Fruit fly (Drosophila melanogaster): Measurements from ENCODE around the gene Poxm.

Poxm gene

dm6 chr3R:8308515-8308959, 25.1 kb downstream of the Poxm start, which contains the start of gene tex (continued):
- TF ChIP-seq CG31441 (GFP tag; IDR thresholded peaks at IDR 0.05): peak; percentile 49; the same call in 1 of the 2 replicates
- TF ChIP-seq chif (GFP tag; optimal IDR thresholded peaks at IDR 0.05): peak in 1 of 2 experiments; percentile 14
- peak; percentile 57 for TF ChIP-seq wek (GFP tag; optimal IDR thresholded peaks at IDR 0.05)
- no peak for TF ChIP-seq lbe (GFP tag; optimal IDR thresholded peaks at IDR 0.05)
- TF ChIP-seq scrt (GFP tag; optimal IDR thresholded peaks at IDR 0.05): no peak
- TF ChIP-seq pum (GFP tag; optimal IDR thresholded peaks at IDR 0.05): no peak
- TF ChIP-seq fd96Cb (tag; optimal IDR thresholded peaks at IDR 0.05): peak; percentile 3
- no peak for TF ChIP-seq ap (GFP tag; IDR thresholded peaks at IDR 0.05)
- no peak for TF ChIP-seq luna (GFP tag; optimal IDR thresholded peaks at IDR 0.05)
- TF ChIP-seq MESR4 (GFP tag; optimal IDR thresholded peaks at IDR 0.05): peak; percentile 12
- no peak for TF ChIP-seq CG1792 (GFP tag; optimal IDR thresholded peaks at IDR 0.05)
- TF ChIP-seq Stat92E (GFP tag; optimal IDR thresholded peaks at IDR 0.05): peak in 1 of 3 experiments; percentile 5
- peak; percentile 55 for TF ChIP-seq CG1529 (GFP tag; optimal IDR thresholded peaks at IDR 0.05)
- TF ChIP-seq CG11695 (GFP tag; IDR thresholded peaks at IDR 0.05): no peak
- no peak for TF ChIP-seq Lim3 (GFP tag; IDR thresholded peaks at IDR 0.05)
- TF ChIP-seq slou (GFP tag; optimal IDR thresholded peaks at IDR 0.05): no peak
- no peak for TF ChIP-seq chm (GFP tag; IDR thresholded peaks at IDR 0.05)
- TF ChIP-seq crc (GFP tag; optimal IDR thresholded peaks at IDR 0.05): no peak
- no peak for TF ChIP-seq Ptx1 (GFP tag; IDR thresholded peaks at IDR 0.05)
- no peak for TF ChIP-seq CG10147 (GFP tag; optimal IDR thresholded peaks at IDR 0.05)
- TF ChIP-seq lov (optimal IDR thresholded peaks at IDR 0.05): no peak
- no peak for TF ChIP-seq lov (GFP tag; IDR thresholded peaks at IDR 0.05)
- TF ChIP-seq Ets97D (GFP tag; optimal IDR thresholded peaks at IDR 0.05): peak; percentile 41
- TF ChIP-seq CG7839 (tag; optimal IDR thresholded peaks at IDR 0.05): no peak
- TF ChIP-seq inv (GFP tag; IDR thresholded peaks at IDR 0.05; ENCODE audit: partially characterized antibody): no peak
- TF ChIP-seq Side (GFP tag; optimal IDR thresholded peaks at IDR 0.05): no peak
- no peak for TF ChIP-seq CG15479 (GFP tag; optimal IDR thresholded peaks at IDR 0.05)
- peak; percentile 31 for TF ChIP-seq CG12219 (GFP tag; optimal IDR thresholded peaks at IDR 0.05)
- no peak for TF ChIP-seq CG3163 (GFP tag; optimal IDR thresholded peaks at IDR 0.05)
- TF ChIP-seq grn (GFP tag; optimal IDR thresholded peaks at IDR 0.05): peak; percentile 26
- TF ChIP-seq CG3065 (GFP tag; optimal IDR thresholded peaks at IDR 0.05): no peak
- TF ChIP-seq zen2 (GFP tag; IDR thresholded peaks at IDR 0.05; ENCODE audit: partially characterized antibody): no peak
- TF ChIP-seq kah (GFP tag; optimal IDR thresholded peaks at IDR 0.05): peak; percentile 17
- TF ChIP-seq stwl (tag; optimal IDR thresholded peaks at IDR 0.05): peak; percentile 36
- TF ChIP-seq dmrt11E (tag; optimal IDR thresholded peaks at IDR 0.05): peak; percentile 29
- TF ChIP-seq CG10543 (GFP tag; optimal IDR thresholded peaks at IDR 0.05): no peak
- TF ChIP-seq CG6765 (GFP tag; optimal IDR thresholded peaks at IDR 0.05): no peak
- TF ChIP-seq crol (GFP tag; IDR thresholded peaks at IDR 0.05): no peak
- TF ChIP-seq Blimp-1 (GFP tag; optimal IDR thresholded peaks at IDR 0.05): peak; percentile 67
- peak; percentile 58 for TF ChIP-seq CG33213 (GFP tag; optimal IDR thresholded peaks at IDR 0.05)
- peak; percentile 25 for TF ChIP-seq CG11723 (GFP tag; optimal IDR thresholded peaks at IDR 0.05)
- no peak for TF ChIP-seq CG10462 (GFP tag; optimal IDR thresholded peaks at IDR 0.05)
- peak; percentile 22 for TF ChIP-seq sd (tag; optimal IDR thresholded peaks at IDR 0.05)
- no peak for TF ChIP-seq toy (GFP tag; IDR thresholded peaks at IDR 0.05)
- no peak for TF ChIP-seq vnd (GFP tag; IDR thresholded peaks at IDR 0.05; ENCODE audit: partially characterized antibody)
- TF ChIP-seq CG17328 (GFP tag; IDR thresholded peaks at IDR 0.05): no peak
- TF ChIP-seq CG10979 (tag; optimal IDR thresholded peaks at IDR 0.05): peak; percentile 31
- peak; percentile 23 for TF ChIP-seq YL-1 (GFP tag; optimal IDR thresholded peaks at IDR 0.05)
- TF ChIP-seq ac (GFP tag; optimal IDR thresholded peaks at IDR 0.05): peak; percentile 53
- no peak for TF ChIP-seq CG7556 (GFP tag; optimal IDR thresholded peaks at IDR 0.05)
- no peak for TF ChIP-seq en (GFP tag; optimal IDR thresholded peaks at IDR 0.05)
